Worm (Caenorhabditis elegans) whole organism, young adult: ENCODE results near the gene asd-1.
A peak's percentile ranks its signal among the peaks of the same experiment; 100 is the strongest.

Source experiments
- C17E4.6 ChIP-seq: fragments of 200-800 bp; sonication (Bioruptor generic); IDR thresholded peaks from 2 replicates; pipeline ENCODE4 v1.3.6; 2022; ENCODE audit warnings: missing genetic modification reagents, missing genetic modification characterization, missing compliant biosample characterization
- F23B12.7 ChIP-seq: sonication (generic microtip); optimal IDR thresholded peaks from 2 replicates; lab custom pipeline; 2017; ENCODE audit warnings: missing genetic modification characterization, mild to moderate bottlenecking, missing compliant biosample characterization, antibody characterized with exemption, moderate library complexity; ENCODE audit not compliant: insufficient read depth
- F37B4.10 ChIP-seq: fragments of 200-800 bp; sonication (Bioruptor generic); IDR thresholded peaks from 2 replicates; pipeline ENCODE4 v1.3.6; 2022; ENCODE audit warnings: missing genetic modification characterization, missing compliant biosample characterization
- F39B2.1 ChIP-seq: fragments of 200-800 bp; sonication (Bioruptor generic); IDR thresholded peaks from 2 replicates; pipeline ENCODE4 v1.3.6; 2022; ENCODE audit warnings: missing genetic modification reagents, missing genetic modification characterization, missing compliant biosample characterization
- F55B11.4 ChIP-seq: sonication (generic microtip); optimal IDR thresholded peaks from 2 replicates; lab custom pipeline; 2016; ENCODE audit warnings: missing compliant biosample characterization, missing genetic modification characterization, borderline replicate concordance; ENCODE audit not compliant: insufficient read depth
- F57C9.4 ChIP-seq: sonication (generic microtip); optimal IDR thresholded peaks from 2 replicates; lab custom pipeline; 2017; ENCODE audit warnings: mild to moderate bottlenecking, missing genetic modification characterization, missing compliant biosample characterization
- T07F8.4 ChIP-seq: sonication (generic microtip); optimal IDR thresholded peaks from 2 replicates; lab custom pipeline; 2016; ENCODE audit warnings: mild to moderate bottlenecking, missing genetic modification characterization, moderate library complexity, missing compliant biosample characterization
- Y53G8AR.9 ChIP-seq: fragments of 200-800 bp; sonication (Bioruptor generic); conservative IDR thresholded peaks from 2 replicates; pipeline ENCODE4 v1.3.6; 2022; ENCODE audit warnings: missing genetic modification reagents, missing genetic modification characterization, missing compliant biosample characterization
- Y56A3A.18 ChIP-seq: fragments of 200-800 bp; sonication (Bioruptor generic); IDR thresholded peaks from 2 replicates; pipeline ENCODE4 v1.3.6; 2022; ENCODE audit warnings: missing genetic modification reagents, missing genetic modification characterization, missing compliant biosample characterization
- Y79H2A.3 ChIP-seq: fragments of 200-800 bp; sonication (Bioruptor generic); conservative IDR thresholded peaks from 2 replicates; pipeline ENCODE4 v1.3.6; 2022; ENCODE audit warnings: missing genetic modification reagents, missing genetic modification characterization, missing compliant biosample characterization
- Y95B8A.8 ChIP-seq: fragments of 200-800 bp; sonication (Bioruptor generic); IDR thresholded peaks from 2 replicates; pipeline ENCODE4 v1.3.6; 2022; ENCODE audit warnings: missing genetic modification reagents, missing genetic modification characterization, missing compliant biosample characterization
- akir-1 ChIP-seq: fragments of 200-800 bp; sonication (Bioruptor generic); optimal IDR thresholded peaks from 2 replicates; lab custom pipeline; 2018; ENCODE audit warnings: mild to moderate bottlenecking, missing genetic modification characterization, moderate library complexity, missing compliant biosample characterization
- aptf-2 ChIP-seq: fragments of 200-800 bp; sonication (Bioruptor generic); conservative IDR thresholded peaks from 2 replicates; pipeline ENCODE4 v1.3.6; 2022; ENCODE audit warnings: missing genetic modification reagents, missing genetic modification characterization, missing compliant biosample characterization
- aptf-3 ChIP-seq: fragments of 200-800 bp; sonication (Bioruptor generic); IDR thresholded peaks from 2 replicates; pipeline ENCODE4 v1.3.6; 2022; ENCODE audit warnings: missing genetic modification characterization, missing compliant biosample characterization
- atf-7 ChIP-seq: sonication (generic microtip); optimal IDR thresholded peaks from 2 replicates; lab custom pipeline; 2017; ENCODE audit warnings: mild to moderate bottlenecking, missing genetic modification characterization, missing compliant biosample characterization
- ceh-100 ChIP-seq: fragments of 200-800 bp; sonication (Bioruptor generic); IDR thresholded peaks from 2 replicates; pipeline ENCODE4 v1.3.6; 2022; ENCODE audit warnings: missing genetic modification reagents, missing genetic modification characterization, missing compliant biosample characterization
- die-1 ChIP-seq: sonication (generic microtip); optimal IDR thresholded peaks from 2 replicates; lab custom pipeline; 2016; ENCODE audit warnings: missing genotype, mild to moderate bottlenecking, missing genetic modification characterization, missing compliant biosample characterization
- efl-1 ChIP-seq: fragments of 150-350 bp; optimal IDR thresholded peaks from 2 replicates; lab custom pipeline; 2014; ENCODE audit warnings: missing biosample characterization, missing genetic modification reagents, missing genetic modification characterization
- egl-18 ChIP-seq: fragments of 200-800 bp; sonication (Bioruptor generic); IDR thresholded peaks from 2 replicates; pipeline ENCODE4 v1.3.6; 2022; ENCODE audit warnings: missing genetic modification reagents, missing genetic modification characterization, missing compliant biosample characterization
- egrh-3 ChIP-seq: fragments of 200-800 bp; sonication (Bioruptor generic); IDR thresholded peaks from 2 replicates; pipeline ENCODE4 v1.3.6; 2022; ENCODE audit warnings: missing genetic modification reagents, missing genetic modification characterization, missing compliant biosample characterization
- hmg-1.2 ChIP-seq: fragments of 200-800 bp; sonication (Bioruptor generic); IDR thresholded peaks from 2 replicates; pipeline ENCODE4 v1.3.6; 2022; ENCODE audit warnings: missing genetic modification reagents, missing genetic modification characterization, missing compliant biosample characterization
- hmg-20 ChIP-seq: fragments of 200-800 bp; sonication (Bioruptor generic); IDR thresholded peaks from 2 replicates; pipeline ENCODE4 v1.3.6; 2022; ENCODE audit warnings: missing genetic modification reagents, missing genetic modification characterization, missing compliant biosample characterization
- lin-40 ChIP-seq: sonication (generic microtip); optimal IDR thresholded peaks from 2 replicates; lab custom pipeline; 2016; ENCODE audit warnings: missing genetic modification characterization, mild to moderate bottlenecking, missing compliant biosample characterization, missing genotype, missing genetic modification reagents
- lin-54 ChIP-seq: fragments of 200-800 bp; sonication (Bioruptor generic); optimal IDR thresholded peaks from 2 replicates; lab custom pipeline; 2018; ENCODE audit warnings: mild to moderate bottlenecking, missing genetic modification characterization, missing compliant biosample characterization
- madf-6 ChIP-seq: fragments of 200-800 bp; sonication (Bioruptor generic); IDR thresholded peaks from 2 replicates; pipeline ENCODE4 v1.3.6; 2022; ENCODE audit warnings: missing genetic modification reagents, missing genetic modification characterization, missing compliant biosample characterization
- mes-4 ChIP-seq: sonication (generic microtip); optimal IDR thresholded peaks from 2 replicates; lab custom pipeline; 2016; ENCODE audit warnings: missing genotype, missing genetic modification characterization, missing compliant biosample characterization
- nfya-2 ChIP-seq: fragments of 200-800 bp; sonication (Bioruptor generic); IDR thresholded peaks from 2 replicates; pipeline ENCODE4 v1.3.6; 2022; ENCODE audit warnings: missing genetic modification reagents, missing genetic modification characterization, missing compliant biosample characterization
- nfyb-1 ChIP-seq: fragments of 200-800 bp; sonication (Bioruptor generic); IDR thresholded peaks from 2 replicates; pipeline ENCODE4 v1.3.6; 2022; ENCODE audit warnings: missing genetic modification reagents, missing genetic modification characterization, missing compliant biosample characterization
- nhr-80 ChIP-seq: sonication (generic microtip); optimal IDR thresholded peaks from 2 replicates; lab custom pipeline; 2016; ENCODE audit warnings: missing genetic modification characterization, missing compliant biosample characterization
- nhr-90 ChIP-seq: sonication (generic microtip); optimal IDR thresholded peaks from 2 replicates; lab custom pipeline; 2016; ENCODE audit warnings: missing genotype, mild to moderate bottlenecking, missing genetic modification characterization, missing compliant biosample characterization
- rpc-1 ChIP-seq, 2 experiments: fragments of 150-350 bp in 1 of 2; sonication (generic microtip) in 1 of 2; optimal IDR thresholded peaks; 2 replicates each; lab custom pipeline; 2014 to 2018; ENCODE audit warnings: missing biosample characterization in 1 of 2, missing genetic modification characterization in 1 of 2, missing genetic modification reagents in 1 of 2, missing genotype in 1 of 2
- snpc-3.4 ChIP-seq: sonication (generic microtip); optimal IDR thresholded peaks from 2 replicates; lab custom pipeline; 2017; ENCODE audit warnings: missing genetic modification characterization, mild to moderate bottlenecking, missing compliant biosample characterization, antibody characterized with exemption, moderate library complexity, missing genotype, missing genetic modification reagents
- sptf-2 ChIP-seq: fragments of 200-800 bp; sonication (Bioruptor generic); optimal IDR thresholded peaks from 2 replicates; lab custom pipeline; 2018; ENCODE audit warnings: mild to moderate bottlenecking, missing genetic modification characterization, missing compliant biosample characterization
- tbp1 ChIP-seq: fragments of 200-800 bp; sonication (Bioruptor generic); optimal IDR thresholded peaks from 2 replicates; lab custom pipeline; 2018; ENCODE audit warnings: mild to moderate bottlenecking, missing genetic modification characterization, missing compliant biosample characterization
- unc-130 ChIP-seq: sonication (generic microtip); optimal IDR thresholded peaks from 2 replicates; lab custom pipeline; 2016; ENCODE audit warnings: missing genetic modification reagents, missing genetic modification characterization, missing compliant biosample characterization
- zim-3 ChIP-seq: sonication (generic microtip); optimal IDR thresholded peaks from 2 replicates; lab custom pipeline; 2017; ENCODE audit warnings: mild to moderate bottlenecking, missing genetic modification characterization, moderate library complexity, missing compliant biosample characterization
- ztf-18 ChIP-seq: sonication (generic microtip); optimal IDR thresholded peaks from 2 replicates; lab custom pipeline; 2016; ENCODE audit warnings: missing genotype, mild to moderate bottlenecking, missing genetic modification characterization, missing compliant biosample characterization

Gene asd-1

DNA sequence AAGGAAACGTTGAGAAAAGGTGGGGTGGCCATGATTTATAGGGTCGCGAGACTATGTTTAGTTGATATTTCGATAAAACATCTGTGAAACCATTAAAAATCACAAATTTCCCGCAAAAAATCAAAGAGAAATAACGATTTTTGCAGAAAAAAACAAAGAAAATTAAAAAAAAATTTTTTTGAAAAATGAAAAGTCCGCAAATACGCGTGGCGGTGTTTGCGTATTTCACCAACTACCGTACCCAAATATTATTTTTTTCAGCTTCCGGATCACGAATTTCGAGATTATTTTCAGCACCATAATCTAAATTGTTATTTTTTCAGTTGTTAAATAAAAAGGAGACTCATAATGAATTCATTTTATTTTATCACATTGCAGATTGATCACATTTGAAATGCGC is 33.0 kb downstream of the asd-1 start (continued):
- TF ChIP-seq nfya-2 (GFP tag; lab: Robert Waterston, UW) (no peak), hmg-1.2 (GFP tag; lab: Robert Waterston, UW) (0 out of 2 replicates have a peak, but pooled peaks have one; percentile 19), F39B2.1 (GFP tag; lab: Robert Waterston, UW) (no peak), Y53G8AR.9 (GFP tag; lab: Robert Waterston, UW) (no peak), zim-3 (tag; lab: Kevin White, UChicago) (no peak), nhr-80 (tag; lab: Kevin White, UChicago) (no peak)

DNA sequence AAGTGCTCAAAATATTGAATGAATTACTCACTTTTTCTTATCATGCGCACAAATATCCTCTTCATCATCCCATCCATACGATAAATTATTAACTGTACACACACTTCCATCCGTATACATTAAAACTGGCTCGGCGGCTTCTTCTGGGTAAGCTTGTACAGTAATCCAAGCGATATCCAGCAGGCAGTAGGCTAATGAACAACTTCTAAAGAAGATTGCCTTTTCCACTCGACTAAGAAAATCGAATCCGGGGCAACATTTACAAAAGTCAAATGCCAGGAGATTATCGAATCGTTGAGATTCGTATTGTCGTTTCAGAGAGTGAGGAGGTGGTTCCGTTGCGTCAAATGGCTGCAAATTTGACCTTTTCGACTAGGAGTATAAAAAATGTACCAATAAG is 34.3 kb downstream of the asd-1 start:
- no peak for TF ChIP-seq T07F8.4 (tag; lab: Kevin White, UChicago)
- no peak for TF ChIP-seq ztf-18 (tag; lab: Kevin White, UChicago)
- TF ChIP-seq lin-54 (GFP tag; lab: Kevin White, UChicago), result no peak
- no peak for TF ChIP-seq akir-1 (GFP tag; lab: Kevin White, UChicago)
- TF ChIP-seq zim-3 (tag; lab: Kevin White, UChicago), result no peak
- TF ChIP-seq, all 124 proteins: peak for 0

DNA sequence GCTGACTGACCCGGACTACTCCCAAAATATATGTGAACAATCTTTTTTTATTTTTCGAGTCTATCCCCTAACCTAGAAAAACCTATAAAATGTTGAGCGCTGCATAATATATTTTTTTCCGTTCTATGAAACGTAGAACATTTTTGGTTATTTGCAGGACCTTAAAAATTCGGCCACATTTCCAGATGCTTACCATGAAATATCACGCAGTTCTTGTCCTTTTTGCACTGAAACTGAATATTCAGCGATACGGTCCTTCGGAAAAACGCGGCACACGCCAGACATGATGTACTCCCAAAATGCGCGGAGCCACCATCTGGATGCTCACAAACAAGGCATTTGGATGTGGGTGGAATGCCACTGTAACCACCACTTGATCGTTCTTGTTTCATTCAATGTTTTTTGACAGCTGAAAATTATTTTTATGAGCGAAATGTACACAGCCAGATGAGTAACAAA is 35.8 kb downstream of the asd-1 start, which contains the start of gene nhr-20:
nhr-20 (minus strand) TSS at position 409 of the 459 bp plus-strand sequence.
- TF ChIP-seq C17E4.6 (GFP tag; lab: Robert Waterston, UW), result no peak
- TF ChIP-seq aptf-2 (GFP tag; lab: Robert Waterston, UW), result no peak
- no peak for TF ChIP-seq hmg-20 (GFP tag; lab: Robert Waterston, UW)
- no peak for TF ChIP-seq ceh-100
- no peak for TF ChIP-seq Y79H2A.3 (GFP tag; lab: Robert Waterston, UW)
- TF ChIP-seq F55B11.4 (tag; lab: Kevin White, UChicago), result no peak
- no peak for TF ChIP-seq tbp1 (GFP tag; lab: Kevin White, UChicago)

DNA sequence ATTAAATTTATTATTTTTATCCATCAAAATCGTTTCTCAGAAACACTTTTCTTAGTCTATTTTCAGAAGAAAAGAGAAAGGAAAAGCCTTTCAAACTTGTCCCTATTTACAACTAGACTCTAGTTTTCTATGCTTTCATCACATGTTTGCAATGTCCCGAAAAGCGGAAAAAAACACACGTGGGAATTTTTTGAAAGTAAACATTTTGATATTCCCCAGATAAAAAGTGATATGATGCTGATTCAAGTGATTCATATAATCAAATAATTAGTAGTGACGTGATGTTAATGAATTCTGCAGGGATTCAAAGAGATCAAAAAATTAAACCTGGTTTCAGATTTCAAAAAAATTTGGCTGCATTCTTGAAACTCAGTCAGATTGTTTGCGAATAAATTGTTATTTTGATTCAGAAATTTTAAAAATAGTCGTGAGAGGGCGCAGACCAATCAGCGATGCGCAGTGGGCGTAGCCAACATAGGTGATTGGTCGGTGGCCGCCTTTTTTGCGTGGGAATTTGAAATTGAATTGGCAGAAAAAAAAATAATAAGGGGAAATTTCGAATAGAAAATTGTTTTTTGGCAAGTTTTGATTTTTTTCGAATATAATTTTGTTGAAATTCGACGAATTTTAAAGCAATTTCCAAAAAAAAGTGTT is 37.7 kb downstream of the asd-1 start:
- TF ChIP-seq egl-18 (GFP tag; lab: Robert Waterston, UW) (no peak), nfyb-1 (GFP tag; lab: Robert Waterston, UW) (0 out of 2 replicates have a peak, but pooled peaks have one; percentile 39)

DNA sequence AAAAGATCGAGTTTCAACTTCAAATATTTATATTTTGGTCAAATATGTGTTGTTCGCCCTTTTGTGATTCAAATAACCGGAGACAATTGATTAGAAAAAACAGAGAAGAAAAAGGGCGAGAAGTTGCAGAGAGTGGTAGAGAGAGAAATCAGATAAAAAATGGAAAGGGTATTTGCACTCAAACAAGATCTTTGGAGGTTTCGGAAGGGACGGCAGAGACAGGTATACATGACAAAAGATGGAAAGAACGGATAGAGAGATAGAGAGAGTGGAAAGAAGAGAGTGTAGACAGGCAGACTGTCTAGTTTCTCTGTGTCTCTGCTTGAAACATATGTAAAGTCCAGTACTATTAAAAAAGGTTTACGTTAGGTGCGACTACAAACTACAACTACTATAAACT is 39.1 kb downstream of the asd-1 start:
- TF ChIP-seq sptf-2 (GFP tag; lab: Kevin White, UChicago) (no peak), ceh-100 (no peak), lin-40 (tag; lab: Kevin White, UChicago) (peak; percentile 25), hmg-1.2 (GFP tag; lab: Robert Waterston, UW) (peak; percentile 25; the same call in 1 of the 2 replicates)

DNA sequence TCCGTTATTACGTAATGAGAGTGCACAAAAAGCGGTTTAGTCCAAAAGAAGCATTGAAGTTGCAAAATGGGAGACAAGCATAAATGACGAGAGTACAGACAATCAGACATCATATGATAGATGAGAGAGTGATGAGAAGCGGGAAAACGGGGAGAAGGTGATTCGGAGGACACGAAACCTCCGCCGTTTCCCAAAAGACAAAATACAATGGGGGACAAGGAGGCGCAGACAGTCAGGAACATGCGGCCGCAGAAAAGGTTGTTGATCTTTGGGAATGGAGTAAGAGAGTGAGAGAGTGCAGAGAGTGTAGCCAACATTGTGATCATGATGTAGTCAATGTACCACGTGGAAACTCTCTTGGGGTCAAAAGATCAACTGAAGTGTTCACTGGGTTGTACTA is 40.6 kb downstream of the asd-1 start:
- TF ChIP-seq nhr-90 (tag; lab: Kevin White, UChicago) (peak; percentile 32), F57C9.4 (tag; lab: Kevin White, UChicago) (no peak), C17E4.6 (GFP tag; lab: Robert Waterston, UW) (no peak), mes-4 (tag; lab: Kevin White, UChicago) (no peak), Y56A3A.18 (GFP tag; lab: Robert Waterston, UW) (no peak), aptf-3 (no peak), ztf-18 (tag; lab: Kevin White, UChicago) (peak; percentile 66), atf-7 (tag; lab: Kevin White, UChicago) (peak; percentile 91), F37B4.10 (GFP tag; lab: Robert Waterston, UW) (no peak), F23B12.7 (tag; lab: Kevin White, UChicago) (peak; percentile 33), efl-1 (GFP tag; lab: Kevin White, UChicago) (no peak), madf-6 (GFP tag; lab: Robert Waterston, UW) (peak; percentile 42; the same call in 1 of the 2 replicates), snpc-3.4 (tag; lab: Kevin White, UChicago) (no peak), lin-40 (tag; lab: Kevin White, UChicago) (peak; percentile 93), unc-130 (no peak), die-1 (tag; lab: Kevin White, UChicago) (peak; percentile 71), nhr-80 (tag; lab: Kevin White, UChicago) (peak; percentile 93), Y95B8A.8 (GFP tag; lab: Robert Waterston, UW) (no peak), egrh-3 (peak; percentile 34; the same call in 1 of the 2 replicates), rpc-1 (optimal IDR thresholded peaks at IDR 0.05; lab: Kevin White, UChicago) (no peak), rpc-1 (tag; optimal IDR thresholded peaks at IDR 0.05; lab: Kevin White, UChicago) (no peak)
